Fruit fly (Drosophila melanogaster) whole organism, embryonic: ENCODE results near the gene gdl.

ENCODE experiments used
- Asciz ChIP-seq: fragments of 200-800 bp; sonication (Bioruptor generic); optimal IDR thresholded peaks from 2 replicates; lab custom pipeline; 2017; ENCODE audit warnings: missing biosample characterization, mild to moderate bottlenecking, missing genetic modification characterization, missing genetic modification reagents
- CG10431 ChIP-seq: fragments of 200-800 bp; sonication (Bioruptor generic); optimal IDR thresholded peaks from 3 replicates; lab custom pipeline; 2018; ENCODE audit warnings: missing biosample characterization, mild to moderate bottlenecking, missing genetic modification characterization
- CG12104 ChIP-seq: fragments of 200-800 bp; sonication (Bioruptor generic); optimal IDR thresholded peaks from 3 replicates; lab custom pipeline; 2016; ENCODE audit warnings: missing biosample characterization, missing genetic modification characterization
- CG12155 ChIP-seq: fragments of 200-800 bp; sonication (Bioruptor generic); optimal IDR thresholded peaks from 3 replicates; lab custom pipeline; 2016; ENCODE audit warnings: missing biosample characterization, missing genetic modification characterization
- CG13287 ChIP-seq: fragments of 200-800 bp; sonication (Bioruptor generic); IDR thresholded peaks from 2 replicates; pipeline ENCODE4 v1.3.6; 2022; ENCODE audit warnings: missing biosample characterization, missing genetic modification characterization; ENCODE audit not compliant: partially characterized antibody
- CG1603 ChIP-seq: fragments of 200-800 bp; sonication (Bioruptor generic); optimal IDR thresholded peaks from 2 replicates; lab custom pipeline; 2019; ENCODE audit warnings: missing biosample characterization, mild to moderate bottlenecking, missing genetic modification characterization, moderate library complexity
- CG17359 ChIP-seq: fragments of 200-800 bp; sonication (Bioruptor generic); optimal IDR thresholded peaks from 3 replicates; lab custom pipeline; 2018; ENCODE audit warnings: missing biosample characterization, mild to moderate bottlenecking, missing genetic modification characterization, moderate library complexity
- CG17361 ChIP-seq: fragments of 200-800 bp; sonication (Bioruptor generic); IDR thresholded peaks from 3 replicates; pipeline ENCODE4 v1.3.6; 2022; ENCODE audit warnings: missing biosample characterization, missing genetic modification characterization
- CG18262 ChIP-seq: fragments of 200-800 bp; optimal IDR thresholded peaks from 3 replicates; lab custom pipeline; 2019; ENCODE audit warnings: missing biosample characterization, mild to moderate bottlenecking, missing genetic modification characterization, moderate library complexity
- CG18764 ChIP-seq: fragments of 200-800 bp; sonication (Bioruptor generic); optimal IDR thresholded peaks from 3 replicates; lab custom pipeline; 2016; ENCODE audit warnings: missing biosample characterization, missing genetic modification characterization
- CG2712 ChIP-seq: fragments of 200-800 bp; optimal IDR thresholded peaks from 3 replicates; lab custom pipeline; 2019; ENCODE audit warnings: missing biosample characterization, mild to moderate bottlenecking, missing genetic modification characterization, moderate library complexity
- CG32532 ChIP-seq: fragments of 200-800 bp; sonication (Bioruptor generic); IDR thresholded peaks from 2 replicates; pipeline ENCODE4 v1.3.6; 2022; ENCODE audit warnings: missing biosample characterization, missing genetic modification characterization
- CG33557 ChIP-seq: fragments of 200-800 bp; sonication (Bioruptor generic); optimal IDR thresholded peaks from 2 replicates; lab custom pipeline; 2019; ENCODE audit warnings: missing biosample characterization, mild to moderate bottlenecking, missing genetic modification characterization, moderate library complexity
- CG3407 ChIP-seq: fragments of 200-800 bp; sonication (Bioruptor generic); optimal IDR thresholded peaks from 2 replicates; lab custom pipeline; 2018; ENCODE audit warnings: missing biosample characterization, mild to moderate bottlenecking, missing genetic modification characterization
- CG4424 ChIP-seq: fragments of 200-800 bp; sonication (Bioruptor generic); optimal IDR thresholded peaks from 3 replicates; lab custom pipeline; 2016; ENCODE audit warnings: missing biosample characterization, missing genetic modification characterization
- CG4707 ChIP-seq: fragments of 200-800 bp; sonication (Bioruptor generic); optimal IDR thresholded peaks from 2 replicates; lab custom pipeline; 2018; ENCODE audit warnings: missing biosample characterization, mild to moderate bottlenecking, missing genetic modification characterization, moderate library complexity
- CG6654 ChIP-seq: fragments of 200-800 bp; sonication (Bioruptor generic); optimal IDR thresholded peaks from 2 replicates; lab custom pipeline; 2017; ENCODE audit warnings: missing biosample characterization, mild to moderate bottlenecking, missing genetic modification characterization
- CG6813 ChIP-seq: fragments of 200-800 bp; sonication (Bioruptor generic); optimal IDR thresholded peaks from 2 replicates; lab custom pipeline; 2017; ENCODE audit warnings: missing biosample characterization, missing genetic modification characterization, mild to moderate bottlenecking, moderate library complexity, missing genetic modification reagents
- CG8388 ChIP-seq: fragments of 200-800 bp; sonication (Bioruptor generic); optimal IDR thresholded peaks from 2 replicates; lab custom pipeline; 2019; ENCODE audit warnings: missing biosample characterization, mild to moderate bottlenecking, missing genetic modification characterization, moderate library complexity
- CG9797 ChIP-seq: fragments of 200-800 bp; sonication (Bioruptor generic); optimal IDR thresholded peaks from 3 replicates; lab custom pipeline; 2018; ENCODE audit warnings: missing biosample characterization, mild to moderate bottlenecking, missing genetic modification characterization
- Dek ChIP-seq: fragments of 200-800 bp; sonication (Bioruptor generic); optimal IDR thresholded peaks from 3 replicates; lab custom pipeline; 2019; ENCODE audit warnings: missing biosample characterization, mild to moderate bottlenecking, missing genetic modification characterization, moderate library complexity
- Fer1 ChIP-seq: fragments of 200-800 bp; sonication (Bioruptor generic); optimal IDR thresholded peaks from 2 replicates; lab custom pipeline; 2017; ENCODE audit warnings: missing biosample characterization, mild to moderate bottlenecking, missing genetic modification characterization
- Hmr ChIP-seq: fragments of 200-800 bp; sonication (Bioruptor generic); optimal IDR thresholded peaks from 3 replicates; lab custom pipeline; 2017; ENCODE audit warnings: mild to moderate bottlenecking, missing biosample characterization, missing genetic modification reagents, missing genetic modification characterization
- Hr51 ChIP-seq, 2 experiments: fragments of 200-800 bp; sonication (Bioruptor generic); optimal IDR thresholded peaks; 2 replicates in 1 of 2; 3 replicates in 1 of 2; lab custom pipeline; 2016 to 2018; ENCODE audit warnings: missing biosample characterization in 2 of 2, missing genetic modification characterization in 2 of 2, mild to moderate bottlenecking in 1 of 2, moderate library complexity in 1 of 2
- Hsf ChIP-seq: fragments of 200-800 bp; sonication (Bioruptor generic); optimal IDR thresholded peaks from 3 replicates; lab custom pipeline; 2016; ENCODE audit warnings: missing biosample characterization, missing genetic modification characterization
- Jarid2 ChIP-seq: fragments of 200-800 bp; sonication (Bioruptor generic); optimal IDR thresholded peaks from 3 replicates; lab custom pipeline; 2017; ENCODE audit warnings: mild to moderate bottlenecking, missing biosample characterization, missing genetic modification reagents, missing genetic modification characterization
- MTF-1 ChIP-seq: fragments of 200-800 bp; sonication (Bioruptor generic); optimal IDR thresholded peaks from 2 replicates; lab custom pipeline; 2018; ENCODE audit warnings: missing biosample characterization, mild to moderate bottlenecking, missing genetic modification characterization, borderline replicate concordance
- Mes4 ChIP-seq: fragments of 200-800 bp; sonication (Bioruptor generic); optimal IDR thresholded peaks from 2 replicates; lab custom pipeline; 2016; ENCODE audit warnings: missing biosample characterization, missing genetic modification characterization
- Sox102F ChIP-seq: fragments of 200-800 bp; sonication (Bioruptor generic); optimal IDR thresholded peaks from 2 replicates; lab custom pipeline; 2018; ENCODE audit warnings: missing biosample characterization, mild to moderate bottlenecking, missing genetic modification characterization, moderate library complexity
- Spps ChIP-seq: fragments of 200-800 bp; sonication (Bioruptor generic); optimal IDR thresholded peaks from 2 replicates; lab custom pipeline; 2018; ENCODE audit warnings: missing biosample characterization, mild to moderate bottlenecking, missing genetic modification characterization
- br ChIP-seq: fragments of >200 bp; optimal IDR thresholded peaks from 2 replicates; lab custom pipeline; 2017
- caup ChIP-seq: fragments of 200-800 bp; sonication (Bioruptor generic); optimal IDR thresholded peaks from 3 replicates; lab custom pipeline; 2017; ENCODE audit warnings: missing biosample characterization, mild to moderate bottlenecking, missing genetic modification characterization, moderate library complexity; ENCODE audit not compliant: severe bottlenecking
- chinmo ChIP-seq: fragments of 200-800 bp; sonication (Bioruptor generic); IDR thresholded peaks from 4 replicates; pipeline ENCODE4 v1.3.6; 2022; ENCODE audit warnings: missing biosample characterization, missing genetic modification characterization; ENCODE audit not compliant: partially characterized antibody
- chm ChIP-seq: fragments of 200-800 bp; sonication (Bioruptor generic); IDR thresholded peaks from 2 replicates; pipeline ENCODE4 v1.3.6; 2022; ENCODE audit warnings: missing biosample characterization, missing genetic modification characterization
- cwo ChIP-seq: fragments of 200-800 bp; sonication (Bioruptor generic); optimal IDR thresholded peaks from 3 replicates; lab custom pipeline; 2017; ENCODE audit warnings: missing biosample characterization, missing genetic modification characterization, mild to moderate bottlenecking, moderate library complexity, missing genetic modification reagents
- dysf ChIP-seq: fragments of 200-800 bp; sonication (Bioruptor generic); IDR thresholded peaks from 3 replicates; pipeline ENCODE4 v1.3.6; 2022; ENCODE audit warnings: missing biosample characterization, missing genetic modification characterization
- fd3F ChIP-seq: fragments of 200-800 bp; sonication (Bioruptor generic); optimal IDR thresholded peaks from 2 replicates; lab custom pipeline; 2018; ENCODE audit warnings: missing biosample characterization, mild to moderate bottlenecking, missing genetic modification characterization, moderate library complexity
- hb ChIP-seq: fragments of 200-800 bp; sonication (Bioruptor generic); IDR thresholded peaks from 3 replicates; pipeline ENCODE4 v1.3.6; 2022; ENCODE audit warnings: missing biosample characterization, missing genetic modification characterization; ENCODE audit not compliant: partially characterized antibody
- knrl ChIP-seq: fragments of 200-800 bp; sonication (Bioruptor generic); IDR thresholded peaks from 3 replicates; pipeline ENCODE4 v1.3.6; 2022; ENCODE audit warnings: missing biosample characterization, missing genetic modification characterization; ENCODE audit not compliant: partially characterized antibody
- phol ChIP-seq: fragments of 200-800 bp; sonication (Bioruptor generic); optimal IDR thresholded peaks from 3 replicates; lab custom pipeline; 2018; ENCODE audit warnings: missing biosample characterization, mild to moderate bottlenecking, missing genetic modification characterization, moderate library complexity
- psq ChIP-seq: fragments of 200-800 bp; sonication (Bioruptor generic); optimal IDR thresholded peaks from 2 replicates; lab custom pipeline; 2017; ENCODE audit warnings: missing biosample characterization, missing genetic modification characterization
- ranshi ChIP-seq: fragments of 200-800 bp; sonication (Bioruptor generic); IDR thresholded peaks from 2 replicates; pipeline ENCODE4 v1.3.6; 2022; ENCODE audit warnings: missing biosample characterization, missing genetic modification characterization
- sug ChIP-seq: fragments of 200-800 bp; optimal IDR thresholded peaks from 2 replicates; lab custom pipeline; 2019; ENCODE audit warnings: missing biosample characterization, mild to moderate bottlenecking, missing genetic modification characterization, moderate library complexity
- tap ChIP-seq: fragments of 200-800 bp; optimal IDR thresholded peaks from 3 replicates; lab custom pipeline; 2019; ENCODE audit warnings: missing biosample characterization, mild to moderate bottlenecking, missing genetic modification characterization, moderate library complexity
- tna ChIP-seq: fragments of 200-800 bp; sonication (Bioruptor generic); IDR thresholded peaks from 2 replicates; pipeline ENCODE4 v1.3.6; 2022; ENCODE audit warnings: missing biosample characterization, missing genetic modification characterization; ENCODE audit not compliant: partially characterized antibody
- tup ChIP-seq: fragments of 200-800 bp; sonication (Bioruptor generic); optimal IDR thresholded peaks from 2 replicates; lab custom pipeline; 2016; ENCODE audit warnings: missing biosample characterization, mild to moderate bottlenecking, missing genetic modification characterization, moderate library complexity
- usp ChIP-seq: fragments of >200 bp; optimal IDR thresholded peaks from 2 replicates; lab custom pipeline; 2017; ENCODE audit warnings: missing biosample characterization, missing genetic modification characterization

gdl gene

dm6 chr3L:15493886-15494598 lies 15.2 kb upstream of the gdl start:
- 0 out of 2 replicates have a peak, but pooled peaks have one; percentile 12 for TF ChIP-seq ranshi (GFP tag; lab: Robert Waterston, UW)
- TF ChIP-seq chm (GFP tag; lab: Robert Waterston, UW) = 0 out of 2 replicates have a peak, but pooled peaks have one; percentile 37
- TF ChIP-seq CG2712 (tag; lab: Kevin White, UChicago) = peak; percentile 25
- TF ChIP-seq caup = no peak
- peak; percentile 35 for TF ChIP-seq CG6813 (GFP tag; lab: Kevin White, UChicago)
- TF ChIP-seq Jarid2 (GFP tag; lab: Kevin White, UChicago) = peak; percentile 3
- no peak for TF ChIP-seq dysf (GFP tag; lab: Robert Waterston, UW)
- no peak for TF ChIP-seq hb (GFP tag; lab: Robert Waterston, UW)
- peak; percentile 24; the same call in 1 of the 2 replicates for TF ChIP-seq CG32532
- no peak for TF ChIP-seq Mes4
- no peak for TF ChIP-seq CG12155 (GFP tag; lab: Kevin White, UChicago)
- TF ChIP-seq CG13287 (GFP tag; lab: Robert Waterston, UW) = peak; percentile 21; the same call in 1 of the 2 replicates
- TF ChIP-seq CG18764 (GFP tag; lab: Kevin White, UChicago) = peak; percentile 77
- TF ChIP-seq br (lab: Kevin White, UChicago) = no peak
- peak; percentile 48 for TF ChIP-seq CG17359 (tag; lab: Kevin White, UChicago)
- 0 out of 4 replicates have a peak, but pooled peaks have one; percentile 12 for TF ChIP-seq chinmo (GFP tag; lab: Robert Waterston, UW)
- TF ChIP-seq CG17361 (GFP tag; lab: Robert Waterston, UW) = peak; percentile 54; the same call in 2 of the 3 replicates
- peak; percentile 82 for TF ChIP-seq cwo (GFP tag; lab: Kevin White, UChicago)
- peak; percentile 16 for TF ChIP-seq CG12104 (GFP tag; lab: Kevin White, UChicago)
- TF ChIP-seq Sox102F = peak; percentile 42
- TF ChIP-seq CG10431 (GFP tag; lab: Kevin White, UChicago) = no peak
- no peak for TF ChIP-seq CG33557 (GFP tag; lab: Kevin White, UChicago)
- no peak for TF ChIP-seq Hsf (GFP tag; lab: Kevin White, UChicago)
- peak; percentile 16 for TF ChIP-seq CG6654
- peak; percentile 16 for TF ChIP-seq CG1603 (tag; lab: Kevin White, UChicago)
- peak; percentile 28 for TF ChIP-seq Fer1 (GFP tag; lab: Kevin White, UChicago)
- no peak for TF ChIP-seq CG4707 (GFP tag; lab: Kevin White, UChicago)
- TF ChIP-seq psq (GFP tag; lab: Kevin White, UChicago) = no peak
- TF ChIP-seq Asciz (GFP tag; lab: Kevin White, UChicago) = peak; percentile 37
- TF ChIP-seq CG18262 (tag; lab: Kevin White, UChicago) = peak; percentile 29
- no peak for TF ChIP-seq CG9797 (GFP tag; lab: Kevin White, UChicago)
- TF ChIP-seq CG3407 = no peak
- TF ChIP-seq Hr51 (GFP tag; optimal IDR thresholded peaks at IDR 0.05; lab: Kevin White, UChicago) = peak in 1 of 2 experiments; percentile 27
- TF ChIP-seq Dek (tag; lab: Kevin White, UChicago) = no peak
- TF ChIP-seq tna = no peak
- TF ChIP-seq phol (tag; lab: Kevin White, UChicago) = peak; percentile 36
- TF ChIP-seq knrl (GFP tag; lab: Robert Waterston, UW) = no peak
- TF ChIP-seq fd3F = no peak
- TF ChIP-seq sug (tag; lab: Kevin White, UChicago) = peak; percentile 7
- no peak for TF ChIP-seq usp (GFP tag; lab: Kevin White, UChicago)
- peak; percentile 60 for TF ChIP-seq tap (tag; lab: Kevin White, UChicago)
- TF ChIP-seq tup (GFP tag; lab: Kevin White, UChicago) = no peak
- TF ChIP-seq MTF-1 (GFP tag; lab: Kevin White, UChicago) = no peak
- peak; percentile 29 for TF ChIP-seq CG4424 (GFP tag; lab: Kevin White, UChicago)
- peak; percentile 37 for TF ChIP-seq Hmr
- peak; percentile 21 for TF ChIP-seq CG8388 (GFP tag; lab: Kevin White, UChicago)
- TF ChIP-seq Spps (tag; lab: Kevin White, UChicago) = no peak
